Worm (Caenorhabditis elegans) whole organism, L2 larva: Measurements from ENCODE around the gene Y94H6A.3.

ENCODE experiments used
- C34F6.9 ChIP-seq: fragments of 150-350 bp; optimal IDR thresholded peaks from 2 replicates; lab custom pipeline; 2014; ENCODE audit warnings: missing biosample characterization, missing genetic modification characterization
- F13H6.1 ChIP-seq: sonication (generic microtip); optimal IDR thresholded peaks from 2 replicates; lab custom pipeline; 2016; ENCODE audit warnings: missing genetic modification characterization, missing compliant biosample characterization
- R02D3.7 ChIP-seq: fragments of 150-350 bp; optimal IDR thresholded peaks from 2 replicates; lab custom pipeline; 2014; ENCODE audit warnings: missing biosample characterization, missing genetic modification characterization
- Y55F3AM.14 ChIP-seq: fragments of 200-800 bp; sonication (Bioruptor generic); optimal IDR thresholded peaks from 2 replicates; lab custom pipeline; 2018; ENCODE audit warnings: mild to moderate bottlenecking, missing genetic modification characterization, missing compliant biosample characterization
- ZK546.5 ChIP-seq: sonication (generic microtip); optimal IDR thresholded peaks from 2 replicates; lab custom pipeline; 2017; ENCODE audit warnings: missing biosample characterization, missing genetic modification characterization
- alr-1 ChIP-seq: fragments of 150-350 bp; optimal IDR thresholded peaks from 2 replicates; lab custom pipeline; 2014; ENCODE audit warnings: missing biosample characterization, missing genetic modification characterization
- aly-2 ChIP-seq: fragments of 150-350 bp; optimal IDR thresholded peaks from 2 replicates; lab custom pipeline; 2014; ENCODE audit warnings: missing biosample characterization, missing genetic modification characterization
- ama-1 ChIP-seq: fragments of 150-350 bp; optimal IDR thresholded peaks from 2 replicates; lab custom pipeline; 2018; ENCODE audit warnings: inconsistent platforms
- blmp-1 ChIP-seq: sonication (generic microtip); optimal IDR thresholded peaks from 2 replicates; lab custom pipeline; 2017; ENCODE audit warnings: missing genetic modification characterization, mild to moderate bottlenecking, missing compliant biosample characterization, antibody characterized with exemption, moderate library complexity; ENCODE audit not compliant: insufficient read depth
- ceh-16 ChIP-seq: fragments of 150-350 bp; optimal IDR thresholded peaks from 2 replicates; lab custom pipeline; 2014; ENCODE audit warnings: missing biosample characterization, missing genetic modification characterization
- ceh-82 ChIP-seq: fragments of 150-350 bp; optimal IDR thresholded peaks from 2 replicates; lab custom pipeline; 2014; ENCODE audit warnings: missing biosample characterization, missing genetic modification characterization
- crh-2 ChIP-seq: sonication (generic microtip); optimal IDR thresholded peaks from 2 replicates; lab custom pipeline; 2017; ENCODE audit warnings: missing biosample characterization, missing genetic modification characterization
- dmd-4 ChIP-seq: sonication (generic microtip); optimal IDR thresholded peaks from 2 replicates; lab custom pipeline; 2017; ENCODE audit warnings: missing biosample characterization, missing genetic modification characterization
- egl-27 ChIP-seq: sonication (generic microtip); optimal IDR thresholded peaks from 3 replicates; lab custom pipeline; 2017; ENCODE audit warnings: missing biosample characterization, missing genetic modification reagents, missing genetic modification characterization
- elt-1 ChIP-seq: fragments of 150-350 bp; optimal IDR thresholded peaks from 2 replicates; lab custom pipeline; 2014; ENCODE audit warnings: missing biosample characterization, missing genetic modification characterization
- elt-3 ChIP-seq: sonication (generic microtip); optimal IDR thresholded peaks from 2 replicates; lab custom pipeline; 2017; ENCODE audit warnings: missing biosample characterization, missing genetic modification characterization
- fos-1 ChIP-seq: fragments of 150-350 bp; optimal IDR thresholded peaks from 2 replicates; lab custom pipeline; 2014; ENCODE audit warnings: missing biosample characterization, missing genetic modification characterization
- gmeb-1 ChIP-seq: fragments of 150-350 bp; optimal IDR thresholded peaks from 2 replicates; lab custom pipeline; 2014; ENCODE audit warnings: missing biosample characterization, missing genetic modification characterization
- lin-11 ChIP-seq: fragments of 150-350 bp; sonication (generic microtip); optimal IDR thresholded peaks from 2 replicates; lab custom pipeline; 2014; ENCODE audit warnings: missing biosample characterization, missing genetic modification characterization, inconsistent platforms, mixed read lengths
- lin-13 ChIP-seq: fragments of 150-350 bp; optimal IDR thresholded peaks from 2 replicates; lab custom pipeline; 2014; ENCODE audit warnings: missing biosample characterization, missing genetic modification reagents, missing genetic modification characterization
- lin-39 ChIP-seq: fragments of 150-350 bp; optimal IDR thresholded peaks from 2 replicates; lab custom pipeline; 2014; ENCODE audit warnings: missing biosample characterization, missing genetic modification reagents, missing genetic modification characterization
- lsy-2 ChIP-seq, 2 experiments: fragments of 150-350 bp in 1 of 2; sonication (generic microtip) in 1 of 2; optimal IDR thresholded peaks; 2 replicates each; lab custom pipeline; 2014 to 2017; ENCODE audit warnings: missing biosample characterization in 2 of 2, missing genetic modification characterization in 2 of 2
- mab-5 ChIP-seq: fragments of 150-350 bp; optimal IDR thresholded peaks from 2 replicates; lab custom pipeline; 2014; ENCODE audit warnings: missing biosample characterization, missing genetic modification characterization
- mbf-1 ChIP-seq: sonication (generic microtip); optimal IDR thresholded peaks from 2 replicates; lab custom pipeline; 2017; ENCODE audit warnings: missing biosample characterization, missing genetic modification characterization
- mdl-1 ChIP-seq, 2 experiments: fragments of 150-350 bp in 1 of 2; sonication (generic microtip) in 1 of 2; optimal IDR thresholded peaks; 2 replicates each; lab custom pipeline; 2017; ENCODE audit warnings: missing biosample characterization in 2 of 2, missing genetic modification characterization in 2 of 2
- nhr-10 ChIP-seq: sonication (generic microtip); optimal IDR thresholded peaks from 2 replicates; lab custom pipeline; 2017; ENCODE audit warnings: missing biosample characterization, missing genetic modification characterization
- nhr-11 ChIP-seq: fragments of 150-350 bp; optimal IDR thresholded peaks from 2 replicates; lab custom pipeline; 2014; ENCODE audit warnings: missing biosample characterization, missing genetic modification characterization
- nhr-12 ChIP-seq: fragments of 150-350 bp; optimal IDR thresholded peaks from 2 replicates; lab custom pipeline; 2014; ENCODE audit warnings: missing biosample characterization, missing genetic modification characterization
- nhr-129 ChIP-seq: fragments of 150-350 bp; optimal IDR thresholded peaks from 2 replicates; lab custom pipeline; 2014; ENCODE audit warnings: missing biosample characterization, missing genetic modification characterization
- nhr-21 ChIP-seq: fragments of 150-350 bp; optimal IDR thresholded peaks from 2 replicates; lab custom pipeline; 2014; ENCODE audit warnings: missing biosample characterization, missing genetic modification characterization
- nhr-23 ChIP-seq: fragments of 150-350 bp; optimal IDR thresholded peaks from 2 replicates; lab custom pipeline; 2014; ENCODE audit warnings: missing biosample characterization, missing genetic modification reagents, missing genetic modification characterization
- nhr-237 ChIP-seq: fragments of 150-350 bp; optimal IDR thresholded peaks from 2 replicates; lab custom pipeline; 2014; ENCODE audit warnings: missing biosample characterization, missing genetic modification characterization
- nhr-25 ChIP-seq: fragments of 150-350 bp; sonication (generic microtip); optimal IDR thresholded peaks from 3 replicates; lab custom pipeline; 2014; ENCODE audit warnings: missing biosample characterization, missing genetic modification characterization
- nhr-6 ChIP-seq: fragments of 150-350 bp; optimal IDR thresholded peaks from 2 replicates; lab custom pipeline; 2014; ENCODE audit warnings: missing biosample characterization, missing genetic modification characterization
- nhr-77 ChIP-seq: fragments of 150-350 bp; optimal IDR thresholded peaks from 2 replicates; lab custom pipeline; 2014; ENCODE audit warnings: missing biosample characterization, missing genetic modification characterization
- peb-1 ChIP-seq: fragments of 150-350 bp; optimal IDR thresholded peaks from 2 replicates; lab custom pipeline; 2014; ENCODE audit warnings: missing biosample characterization, missing genetic modification characterization
- sem-4 ChIP-seq: fragments of 150-350 bp; optimal IDR thresholded peaks from 2 replicates; lab custom pipeline; 2014; ENCODE audit warnings: missing biosample characterization, missing genetic modification reagents, missing genetic modification characterization
- skn-1 ChIP-seq: sonication (generic microtip); optimal IDR thresholded peaks from 2 replicates; lab custom pipeline; 2017; ENCODE audit warnings: missing biosample characterization, missing genetic modification characterization
- sma-3 ChIP-seq: sonication (generic microtip); optimal IDR thresholded peaks from 2 replicates; lab custom pipeline; 2016; ENCODE audit warnings: missing genetic modification reagents, missing genetic modification characterization, missing compliant biosample characterization
- sma-9 ChIP-seq, 2 experiments: fragments of 150-350 bp in 1 of 2; sonication (generic microtip) in 1 of 2; optimal IDR thresholded peaks; 2 replicates each; lab custom pipeline; 2014 to 2016; ENCODE audit warnings: missing genetic modification characterization in 2 of 2, mild to moderate bottlenecking in 1 of 2, missing biosample characterization in 1 of 2, missing compliant biosample characterization in 1 of 2, missing genetic modification reagents in 1 of 2, moderate library complexity in 1 of 2
- snpc-4 ChIP-seq: fragments of 150-350 bp; optimal IDR thresholded peaks from 2 replicates; lab custom pipeline; 2014; ENCODE audit warnings: missing biosample characterization, missing genetic modification characterization
- unc-39 ChIP-seq: fragments of 150-350 bp; optimal IDR thresholded peaks from 2 replicates; lab custom pipeline; 2014; ENCODE audit warnings: missing biosample characterization, missing genetic modification characterization
- unc-55 ChIP-seq: fragments of 150-350 bp; sonication (generic microtip); optimal IDR thresholded peaks from 3 replicates; lab custom pipeline; 2014; ENCODE audit warnings: missing biosample characterization, missing genetic modification reagents, missing genetic modification characterization
- unc-62 ChIP-seq: fragments of 150-350 bp; optimal IDR thresholded peaks from 2 replicates; lab custom pipeline; 2014; ENCODE audit warnings: missing biosample characterization, missing genetic modification reagents, missing genetic modification characterization
- zag-1 ChIP-seq: fragments of 150-350 bp; optimal IDR thresholded peaks from 2 replicates; lab custom pipeline; 2014; ENCODE audit warnings: missing biosample characterization, missing genetic modification characterization
- ztf-1 ChIP-seq: fragments of 200-800 bp; sonication (Bioruptor generic); conservative IDR thresholded peaks from 2 replicates; pipeline ENCODE4 v1.3.6; 2022; ENCODE audit warnings: missing genetic modification characterization, missing compliant biosample characterization
- ztf-11 ChIP-seq: sonication (generic microtip); optimal IDR thresholded peaks from 2 replicates; lab custom pipeline; 2017; ENCODE audit warnings: missing biosample characterization, missing genetic modification characterization
- ztf-4 ChIP-seq: fragments of 150-350 bp; optimal IDR thresholded peaks from 2 replicates; lab custom pipeline; 2014; ENCODE audit warnings: missing biosample characterization, missing genetic modification characterization

Y94H6A.3 gene

DNA sequence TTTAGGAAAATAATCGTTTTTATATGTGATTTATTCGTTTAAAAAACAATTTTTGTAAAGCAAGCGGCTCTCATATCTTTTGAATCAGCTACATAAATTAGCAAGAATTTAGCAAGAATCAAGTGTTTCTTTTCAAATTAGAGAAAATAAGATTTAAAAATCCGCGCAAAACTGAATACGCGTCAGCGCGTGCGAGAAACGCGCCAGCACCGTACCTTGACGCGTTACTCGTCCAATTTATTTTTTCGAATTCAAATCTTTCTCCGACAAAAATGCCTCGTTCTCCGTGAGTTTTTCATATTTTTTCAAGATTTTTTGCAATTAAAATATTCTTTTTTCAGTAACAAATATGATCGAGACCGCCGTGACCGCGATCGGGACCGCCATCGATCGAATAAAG, at the start of gene Y94H6A.3:
TSS of gene Y94H6A.3 (plus strand) at position 232 of the 400 bp plus-strand sequence.
- TF ChIP-seq nhr-237 (tag; lab: Kevin White, UChicago) (peak; percentile 30), ztf-1 (no peak), sma-9 (GFP tag; optimal IDR thresholded peaks at IDR 0.05; lab: Kevin White, UChicago) (no peak), sma-9 (tag; optimal IDR thresholded peaks at IDR 0.05; lab: Kevin White, UChicago) (no peak), lin-13 (GFP tag; lab: Kevin White, UChicago) (peak; percentile 94), nhr-12 (tag; lab: Kevin White, UChicago) (no peak), R02D3.7 (tag; lab: Kevin White, UChicago) (peak; percentile 60), blmp-1 (tag; lab: Kevin White, UChicago) (peak; percentile 41), peb-1 (tag; lab: Kevin White, UChicago) (no peak), crh-2 (tag; lab: Kevin White, UChicago) (peak; percentile 90), lin-39 (tag; lab: Kevin White, UChicago) (no peak), ceh-16 (no peak), C34F6.9 (tag; lab: Kevin White, UChicago) (peak; percentile 92), zag-1 (tag; lab: Kevin White, UChicago) (peak; percentile 40), ZK546.5 (peak; percentile 35), nhr-10 (tag; lab: Kevin White, UChicago) (peak; percentile 80), F13H6.1 (tag; lab: Kevin White, UChicago) (peak; percentile 75), ztf-11 (tag; lab: Kevin White, UChicago) (no peak), unc-39 (tag; lab: Kevin White, UChicago) (no peak), nhr-77 (tag; lab: Kevin White, UChicago) (peak; percentile 11), aly-2 (no peak), ceh-82 (tag; lab: Kevin White, UChicago) (peak; percentile 80), mbf-1 (tag; lab: Kevin White, UChicago) (no peak), nhr-21 (tag; lab: Kevin White, UChicago) (peak; percentile 86), mdl-1 (tag; optimal IDR thresholded peaks at IDR 0.05; lab: Kevin White, UChicago) (peak in 1 of 2 experiments; percentile 49), nhr-25 (tag; lab: Kevin White, UChicago) (peak; percentile 83), ama-1 (lab: Kevin White, UChicago) (peak; percentile 65), nhr-129 (tag; lab: Kevin White, UChicago) (peak; percentile 56), unc-62 (GFP tag; lab: Kevin White, UChicago) (no peak), sma-3 (GFP tag; lab: Kevin White, UChicago) (peak; percentile 76), nhr-6 (tag; lab: Kevin White, UChicago) (peak; percentile 62), snpc-4 (peak; percentile 70), egl-27 (tag; lab: Kevin White, UChicago) (peak; percentile 76), gmeb-1 (tag; lab: Kevin White, UChicago) (peak; percentile 99), nhr-11 (tag; lab: Kevin White, UChicago) (no peak), unc-55 (peak; percentile 94), fos-1 (peak; percentile 49), ztf-4 (tag; lab: Kevin White, UChicago) (peak; percentile 55), nhr-23 (tag; lab: Kevin White, UChicago) (no peak), lsy-2 (tag; optimal IDR thresholded peaks at IDR 0.05; lab: Kevin White, UChicago) (peak; percentile 93 to 95), lin-11 (peak; percentile 86), Y55F3AM.14 (GFP tag; lab: Kevin White, UChicago) (no peak), elt-1 (tag; lab: Kevin White, UChicago) (no peak), elt-3 (tag; lab: Kevin White, UChicago) (no peak), mab-5 (tag; lab: Kevin White, UChicago) (peak; percentile 86), dmd-4 (tag; lab: Kevin White, UChicago) (no peak), alr-1 (tag; lab: Kevin White, UChicago) (no peak), skn-1 (tag; lab: Kevin White, UChicago) (no peak), sem-4 (tag; lab: Kevin White, UChicago) (peak; percentile 62)
